Worm (Caenorhabditis elegans) whole organism, mixed stage, embryonic: ENCODE results near the gene far-6.

Experiments used
- blmp-1 ChIP-seq: fragments of 150-350 bp; optimal IDR thresholded peaks from 2 replicates; lab custom pipeline; 2014; ENCODE audit warnings: missing biosample characterization, missing genetic modification characterization
- lsy-2 ChIP-seq: fragments of 150-350 bp; optimal IDR thresholded peaks from 2 replicates; lab custom pipeline; 2014; ENCODE audit warnings: missing biosample characterization, missing genetic modification characterization
- mep-1 ChIP-seq: fragments of 150-350 bp; optimal IDR thresholded peaks from 2 replicates; lab custom pipeline; 2017; ENCODE audit warnings: missing biosample characterization, missing genetic modification reagents, missing genetic modification characterization, inconsistent platforms
- nhr-12 ChIP-seq: fragments of 150-350 bp; optimal IDR thresholded peaks from 2 replicates; lab custom pipeline; 2014; ENCODE audit warnings: missing biosample characterization, missing genetic modification characterization
- nhr-237 ChIP-seq: fragments of 150-350 bp; optimal IDR thresholded peaks from 2 replicates; lab custom pipeline; 2014; ENCODE audit warnings: missing biosample characterization, missing genetic modification characterization
- nhr-28 ChIP-seq: fragments of 150-350 bp; optimal IDR thresholded peaks from 2 replicates; lab custom pipeline; 2014; ENCODE audit warnings: missing biosample characterization, missing genetic modification characterization
- nhr-76 ChIP-seq: sonication (generic microtip); optimal IDR thresholded peaks from 2 replicates; lab custom pipeline; 2017; ENCODE audit warnings: missing biosample characterization, missing genetic modification characterization
- pha-4 ChIP-seq: fragments of 150-350 bp; optimal IDR thresholded peaks from 2 replicates; lab custom pipeline; 2018; ENCODE audit warnings: missing biosample characterization, missing genetic modification reagents, missing genetic modification characterization
- snpc-4 ChIP-seq: fragments of 150-350 bp; optimal IDR thresholded peaks from 2 replicates; lab custom pipeline; 2014; ENCODE audit warnings: missing biosample characterization, missing genetic modification characterization
- ztf-11 ChIP-seq: fragments of 150-350 bp; optimal IDR thresholded peaks from 2 replicates; lab custom pipeline; 2014; ENCODE audit warnings: missing biosample characterization, missing genetic modification characterization

ce11 chrIV:13369120-13369842, 41.1 kb downstream of the far-6 start, which contains the start of gene agt-1:
- TF ChIP-seq nhr-12 (tag; lab: Kevin White, UChicago) (no peak), snpc-4 (no peak), nhr-76 (tag; lab: Kevin White, UChicago) (no peak), pha-4 (tag; lab: Kevin White, UChicago) (no peak), lsy-2 (tag; lab: Kevin White, UChicago) (no peak), nhr-237 (tag; lab: Kevin White, UChicago) (no peak), ztf-11 (tag; lab: Kevin White, UChicago) (no peak), mep-1 (tag; lab: Kevin White, UChicago) (no peak), blmp-1 (tag; lab: Kevin White, UChicago) (no peak), nhr-28 (tag; lab: Kevin White, UChicago) (no peak)
